Worm (Caenorhabditis elegans) whole organism, young adult: Measurements from ENCODE around the gene ZC477.2.

Experiments
- B0336.3 ChIP-seq: fragments of 200-800 bp; sonication (Bioruptor generic); IDR thresholded peaks from 2 replicates; pipeline ENCODE4 v1.3.6; 2022; ENCODE audit warnings: missing genetic modification characterization, missing compliant biosample characterization
- C17E4.6 ChIP-seq: fragments of 200-800 bp; sonication (Bioruptor generic); IDR thresholded peaks from 2 replicates; pipeline ENCODE4 v1.3.6; 2022; ENCODE audit warnings: missing genetic modification reagents, missing genetic modification characterization, missing compliant biosample characterization
- F49E8.2 ChIP-seq: sonication (generic microtip); optimal IDR thresholded peaks from 3 replicates; lab custom pipeline; 2017; ENCODE audit warnings: missing genetic modification characterization, mild to moderate bottlenecking, missing compliant biosample characterization, antibody characterized with exemption, moderate library complexity; ENCODE audit not compliant: insufficient read depth
- T07F8.4 ChIP-seq: sonication (generic microtip); optimal IDR thresholded peaks from 2 replicates; lab custom pipeline; 2016; ENCODE audit warnings: mild to moderate bottlenecking, missing genetic modification characterization, moderate library complexity, missing compliant biosample characterization
- Y67H2A.10 ChIP-seq: fragments of 200-800 bp; sonication (Bioruptor generic); conservative IDR thresholded peaks from 2 replicates; pipeline ENCODE4 v1.3.6; 2022; ENCODE audit warnings: missing genetic modification reagents, missing genetic modification characterization, missing compliant biosample characterization
- Y79H2A.3 ChIP-seq: fragments of 200-800 bp; sonication (Bioruptor generic); conservative IDR thresholded peaks from 2 replicates; pipeline ENCODE4 v1.3.6; 2022; ENCODE audit warnings: missing genetic modification reagents, missing genetic modification characterization, missing compliant biosample characterization
- akir-1 ChIP-seq: fragments of 200-800 bp; sonication (Bioruptor generic); optimal IDR thresholded peaks from 2 replicates; lab custom pipeline; 2018; ENCODE audit warnings: mild to moderate bottlenecking, missing genetic modification characterization, moderate library complexity, missing compliant biosample characterization
- ama-1 ChIP-seq, 3 experiments: fragments of 150-350 bp in 1 of 3; sonication (generic microtip) in 2 of 3; optimal IDR thresholded peaks; 2 replicates each; lab custom pipeline; 2014 to 2018; ENCODE audit warnings: missing biosample characterization in 2 of 3, missing genetic modification characterization in 2 of 3, missing genetic modification reagents in 2 of 3
- aptf-3 ChIP-seq: fragments of 200-800 bp; sonication (Bioruptor generic); IDR thresholded peaks from 2 replicates; pipeline ENCODE4 v1.3.6; 2022; ENCODE audit warnings: missing genetic modification characterization, missing compliant biosample characterization
- atf-7 ChIP-seq: sonication (generic microtip); optimal IDR thresholded peaks from 2 replicates; lab custom pipeline; 2017; ENCODE audit warnings: mild to moderate bottlenecking, missing genetic modification characterization, missing compliant biosample characterization
- attf-5 ChIP-seq: fragments of 200-800 bp; sonication (Bioruptor generic); optimal IDR thresholded peaks from 2 replicates; lab custom pipeline; 2018; ENCODE audit warnings: mild to moderate bottlenecking, missing genetic modification characterization, missing compliant biosample characterization
- attf-6 ChIP-seq: fragments of 200-800 bp; sonication (Bioruptor generic); IDR thresholded peaks from 2 replicates; pipeline ENCODE4 v1.3.6; 2022; ENCODE audit warnings: missing genetic modification reagents, missing genetic modification characterization, missing compliant biosample characterization
- bed-2 ChIP-seq: fragments of 200-800 bp; sonication (Bioruptor generic); IDR thresholded peaks from 2 replicates; pipeline ENCODE4 v1.3.6; 2022; ENCODE audit warnings: missing genetic modification reagents, missing genetic modification characterization, missing compliant biosample characterization
- ccch-3 ChIP-seq: fragments of 200-800 bp; sonication (Bioruptor generic); optimal IDR thresholded peaks from 2 replicates; lab custom pipeline; 2018; ENCODE audit warnings: mild to moderate bottlenecking, missing genetic modification characterization, missing compliant biosample characterization
- cebp-2 ChIP-seq: fragments of 200-800 bp; sonication (Bioruptor generic); IDR thresholded peaks from 2 replicates; pipeline ENCODE4 v1.3.6; 2022; ENCODE audit warnings: missing genetic modification characterization, missing compliant biosample characterization
- ceh-100 ChIP-seq: fragments of 200-800 bp; sonication (Bioruptor generic); IDR thresholded peaks from 2 replicates; pipeline ENCODE4 v1.3.6; 2022; ENCODE audit warnings: missing genetic modification reagents, missing genetic modification characterization, missing compliant biosample characterization
- ceh-58 ChIP-seq: fragments of 200-800 bp; sonication (Bioruptor generic); IDR thresholded peaks from 2 replicates; pipeline ENCODE4 v1.3.6; 2022; ENCODE audit warnings: missing genetic modification characterization, missing compliant biosample characterization
- ceh-79 ChIP-seq: sonication (generic microtip); optimal IDR thresholded peaks from 2 replicates; lab custom pipeline; 2017; ENCODE audit warnings: mild to moderate bottlenecking, missing genetic modification characterization, missing compliant biosample characterization
- ceh-91 ChIP-seq: fragments of 200-800 bp; sonication (Bioruptor generic); IDR thresholded peaks from 2 replicates; pipeline ENCODE4 v1.3.6; 2022; ENCODE audit warnings: missing genetic modification reagents, missing genetic modification characterization, missing compliant biosample characterization
- dox-1 ChIP-seq: fragments of 200-800 bp; sonication (Bioruptor generic); IDR thresholded peaks from 2 replicates; pipeline ENCODE4 v1.3.6; 2022; ENCODE audit warnings: missing genetic modification reagents, missing genetic modification characterization, missing compliant biosample characterization
- dpl-1 ChIP-seq: fragments of 150-350 bp; optimal IDR thresholded peaks from 2 replicates; lab custom pipeline; 2014; ENCODE audit warnings: missing biosample characterization, missing genetic modification reagents, missing genetic modification characterization
- egl-18 ChIP-seq: fragments of 200-800 bp; sonication (Bioruptor generic); IDR thresholded peaks from 2 replicates; pipeline ENCODE4 v1.3.6; 2022; ENCODE audit warnings: missing genetic modification reagents, missing genetic modification characterization, missing compliant biosample characterization
- egrh-3 ChIP-seq: fragments of 200-800 bp; sonication (Bioruptor generic); IDR thresholded peaks from 2 replicates; pipeline ENCODE4 v1.3.6; 2022; ENCODE audit warnings: missing genetic modification reagents, missing genetic modification characterization, missing compliant biosample characterization
- ekl-4 ChIP-seq: fragments of 200-800 bp; sonication (Bioruptor generic); IDR thresholded peaks from 2 replicates; pipeline ENCODE4 v1.3.6; 2022; ENCODE audit warnings: missing genetic modification reagents, missing genetic modification characterization, missing compliant biosample characterization
- him-1 ChIP-seq: sonication (generic microtip); optimal IDR thresholded peaks from 2 replicates; lab custom pipeline; 2016; ENCODE audit warnings: missing genotype, missing genetic modification reagents, missing genetic modification characterization, missing compliant biosample characterization
- hlh-26 ChIP-seq: fragments of 200-800 bp; sonication (Bioruptor generic); conservative IDR thresholded peaks from 2 replicates; pipeline ENCODE4 v1.3.6; 2022; ENCODE audit warnings: missing genetic modification reagents, missing genetic modification characterization, missing compliant biosample characterization
- hmg-1.2 ChIP-seq: fragments of 200-800 bp; sonication (Bioruptor generic); IDR thresholded peaks from 2 replicates; pipeline ENCODE4 v1.3.6; 2022; ENCODE audit warnings: missing genetic modification reagents, missing genetic modification characterization, missing compliant biosample characterization
- lag-1 ChIP-seq: fragments of 200-800 bp; sonication (Bioruptor generic); IDR thresholded peaks from 2 replicates; pipeline ENCODE4 v1.3.6; 2022; ENCODE audit warnings: missing genetic modification reagents, missing genetic modification characterization, missing compliant biosample characterization
- lin-26 ChIP-seq: fragments of 200-800 bp; sonication (Bioruptor generic); IDR thresholded peaks from 2 replicates; pipeline ENCODE4 v1.3.6; 2022; ENCODE audit warnings: missing genetic modification reagents, missing genetic modification characterization, missing compliant biosample characterization
- lin-54 ChIP-seq: fragments of 200-800 bp; sonication (Bioruptor generic); optimal IDR thresholded peaks from 2 replicates; lab custom pipeline; 2018; ENCODE audit warnings: mild to moderate bottlenecking, missing genetic modification characterization, missing compliant biosample characterization
- lsy-27 ChIP-seq: sonication (generic microtip); optimal IDR thresholded peaks from 2 replicates; lab custom pipeline; 2017; ENCODE audit warnings: missing genetic modification characterization, mild to moderate bottlenecking, missing compliant biosample characterization, antibody characterized with exemption, missing genotype, borderline replicate concordance; ENCODE audit not compliant: insufficient read depth
- madf-8 ChIP-seq: fragments of 200-800 bp; sonication (Bioruptor generic); conservative IDR thresholded peaks from 2 replicates; pipeline ENCODE4 v1.3.6; 2022; ENCODE audit warnings: missing genetic modification reagents, missing genetic modification characterization, missing compliant biosample characterization
- mxl-1 ChIP-seq: sonication (generic microtip); optimal IDR thresholded peaks from 2 replicates; lab custom pipeline; 2016; ENCODE audit warnings: missing genetic modification characterization, missing compliant biosample characterization
- nfya-1 ChIP-seq: sonication (generic microtip); optimal IDR thresholded peaks from 2 replicates; lab custom pipeline; 2017; ENCODE audit warnings: antibody characterized with exemption, missing compliant biosample characterization, missing genetic modification characterization, borderline replicate concordance; ENCODE audit not compliant: insufficient read depth
- nhr-120 ChIP-seq: fragments of 200-800 bp; sonication (Bioruptor generic); IDR thresholded peaks from 2 replicates; pipeline ENCODE4 v1.3.6; 2022; ENCODE audit warnings: missing genetic modification characterization, missing compliant biosample characterization
- nhr-179 ChIP-seq: sonication (generic microtip); optimal IDR thresholded peaks from 2 replicates; lab custom pipeline; 2016; ENCODE audit warnings: mild to moderate bottlenecking, missing genetic modification characterization, missing compliant biosample characterization
- nhr-27 ChIP-seq: fragments of 200-800 bp; sonication (Bioruptor generic); optimal IDR thresholded peaks from 2 replicates; lab custom pipeline; 2018; ENCODE audit warnings: mild to moderate bottlenecking, missing genetic modification characterization, moderate library complexity, missing compliant biosample characterization
- rpc-1 ChIP-seq, 2 experiments: fragments of 150-350 bp in 1 of 2; sonication (generic microtip) in 1 of 2; optimal IDR thresholded peaks; 2 replicates each; lab custom pipeline; 2014 to 2018; ENCODE audit warnings: missing biosample characterization in 1 of 2, missing genetic modification characterization in 1 of 2, missing genetic modification reagents in 1 of 2, missing genotype in 1 of 2
- sdz-38 ChIP-seq: sonication (generic microtip); optimal IDR thresholded peaks from 2 replicates; lab custom pipeline; 2016; ENCODE audit warnings: missing genotype, missing genetic modification characterization, missing compliant biosample characterization
- tbx-9 ChIP-seq: sonication (generic microtip); optimal IDR thresholded peaks from 2 replicates; lab custom pipeline; 2016; ENCODE audit warnings: borderline replicate concordance, missing genetic modification characterization, inconsistent platforms, missing compliant biosample characterization
- tlf-1 ChIP-seq: fragments of 200-800 bp; sonication (Bioruptor generic); optimal IDR thresholded peaks from 2 replicates; lab custom pipeline; 2018; ENCODE audit warnings: mild to moderate bottlenecking, missing genetic modification characterization, missing compliant biosample characterization
- unc-130 ChIP-seq: sonication (generic microtip); optimal IDR thresholded peaks from 2 replicates; lab custom pipeline; 2016; ENCODE audit warnings: missing genetic modification reagents, missing genetic modification characterization, missing compliant biosample characterization
- zim-3 ChIP-seq: sonication (generic microtip); optimal IDR thresholded peaks from 2 replicates; lab custom pipeline; 2017; ENCODE audit warnings: mild to moderate bottlenecking, missing genetic modification characterization, moderate library complexity, missing compliant biosample characterization
- ztf-6 ChIP-seq: fragments of 200-800 bp; sonication (Bioruptor generic); IDR thresholded peaks from 2 replicates; pipeline ENCODE4 v1.3.6; 2022; ENCODE audit warnings: missing genetic modification reagents, missing genetic modification characterization, missing compliant biosample characterization

ZC477.2 gene

DNA sequence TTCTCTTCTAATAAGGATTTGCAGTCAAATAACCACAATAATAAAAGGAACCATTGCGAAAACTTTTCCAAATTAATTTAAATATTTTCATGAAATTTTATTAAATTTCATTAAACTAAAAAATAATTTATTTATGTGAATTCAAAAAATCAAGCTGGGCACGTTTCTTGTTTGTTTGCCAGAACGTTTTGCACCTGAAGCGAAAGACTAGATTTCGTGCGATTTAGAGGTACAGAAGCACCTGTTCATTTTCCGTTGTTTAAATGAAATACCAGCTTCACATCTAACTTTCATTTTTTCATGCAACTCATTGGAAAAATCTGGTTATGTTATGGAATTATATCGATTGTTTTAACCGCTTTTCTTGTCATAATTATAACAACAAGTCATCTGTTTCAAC, 35.9 kb upstream of the ZC477.2 start, which contains the start of gene srg-48:
Gene srg-48 (plus strand): TSS at position 301 of the 400 bp plus-strand sequence.
- no peak for TF ChIP-seq nhr-120 (GFP tag; lab: Robert Waterston, UW)
- TF ChIP-seq egl-18 (GFP tag; lab: Robert Waterston, UW): no peak
- no peak for TF ChIP-seq mxl-1
- no peak for TF ChIP-seq attf-5 (GFP tag; lab: Kevin White, UChicago)
- no peak for TF ChIP-seq ceh-100 (GFP tag; lab: Robert Waterston, UW)
- no peak for TF ChIP-seq nfya-1
- no peak for TF ChIP-seq him-1
- TF ChIP-seq T07F8.4 (tag; lab: Kevin White, UChicago): no peak
- TF ChIP-seq akir-1 (GFP tag; lab: Kevin White, UChicago): no peak
- TF ChIP-seq Y67H2A.10 (GFP tag; lab: Robert Waterston, UW): no peak
- no peak for TF ChIP-seq Y79H2A.3 (GFP tag; lab: Robert Waterston, UW)
- no peak for TF ChIP-seq F49E8.2 (tag; lab: Kevin White, UChicago)
- TF ChIP-seq lin-54 (GFP tag; lab: Kevin White, UChicago): no peak
- no peak for TF ChIP-seq ztf-6 (GFP tag; lab: Robert Waterston, UW)
- no peak for TF ChIP-seq nhr-27 (tag; lab: Kevin White, UChicago)

DNA sequence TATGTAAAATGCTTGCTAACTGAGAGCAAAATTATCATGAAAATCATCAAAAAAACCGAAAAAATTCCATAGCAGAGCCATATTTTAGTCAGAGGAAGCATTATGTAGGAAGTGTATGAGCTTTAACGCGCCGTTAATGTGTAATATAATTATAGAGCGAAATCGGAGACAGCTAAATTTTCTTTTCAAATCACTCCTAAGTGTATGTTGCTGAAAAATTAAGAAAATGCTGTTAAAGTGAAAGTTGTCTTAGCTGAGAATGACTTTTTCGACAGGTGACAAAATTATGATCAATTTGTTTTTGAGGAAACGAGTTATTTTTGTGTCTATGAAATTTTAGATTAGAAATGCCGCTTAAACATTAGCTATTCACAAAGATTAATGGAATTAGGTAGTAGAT, 32.9 kb upstream of the ZC477.2 start, which contains the start of gene srg-50:
Gene srg-50 (minus strand): TSS at position 101 of the 400 bp plus-strand sequence.
- TF ChIP-seq ccch-3 (GFP tag; lab: Kevin White, UChicago) (no peak), ama-1 (optimal IDR thresholded peaks at IDR 0.05; lab: Kevin White, UChicago) (no peak), ama-1 (GFP tag; optimal IDR thresholded peaks at IDR 0.05; lab: Kevin White, UChicago) (no peak), C17E4.6 (GFP tag; lab: Robert Waterston, UW) (no peak), dpl-1 (GFP tag; lab: Kevin White, UChicago) (no peak), Y67H2A.10 (GFP tag; lab: Robert Waterston, UW) (no peak), nfya-1 (no peak), tlf-1 (GFP tag; lab: Kevin White, UChicago) (no peak), lag-1 (no peak), ekl-4 (GFP tag; lab: Robert Waterston, UW) (no peak), zim-3 (no peak), lsy-27 (tag; lab: Kevin White, UChicago) (no peak), hmg-1.2 (GFP tag; lab: Robert Waterston, UW) (no peak), ceh-58 (GFP tag; lab: Robert Waterston, UW) (no peak), madf-8 (GFP tag; lab: Robert Waterston, UW) (no peak), bed-2 (no peak), attf-5 (GFP tag; lab: Kevin White, UChicago) (no peak), ceh-79 (tag; lab: Kevin White, UChicago) (no peak), dox-1 (GFP tag; lab: Robert Waterston, UW) (no peak)

DNA sequence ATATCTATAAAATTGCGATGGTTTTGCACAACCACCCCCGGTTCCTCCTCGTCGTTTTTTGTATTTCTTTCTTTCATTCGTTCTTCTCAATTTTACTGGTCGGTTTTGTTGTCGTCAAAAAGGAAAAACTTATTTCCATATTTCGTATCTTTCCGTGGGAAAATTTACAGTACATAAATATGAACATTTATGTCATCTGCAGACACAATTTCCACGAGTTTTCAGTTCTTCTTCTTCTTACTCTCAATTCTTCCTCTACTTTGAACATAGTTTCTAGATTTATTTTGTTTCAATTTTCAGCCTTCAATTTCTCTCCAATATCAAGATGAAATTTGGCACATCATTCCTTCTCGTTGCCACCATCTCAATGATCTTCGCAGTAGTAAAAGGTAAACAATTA, 26.8 kb upstream of the ZC477.2 start, which contains the start of gene Y43B11AR.1:
Gene Y43B11AR.1 (plus strand): TSS at position 301 of the 400 bp plus-strand sequence.
- TF ChIP-seq nfya-1 (no peak), ceh-91 (no peak), nhr-179 (tag; lab: Kevin White, UChicago) (no peak), sdz-38 (tag; lab: Kevin White, UChicago) (no peak), lin-26 (GFP tag; lab: Robert Waterston, UW) (no peak), tlf-1 (GFP tag; lab: Kevin White, UChicago) (no peak), tbx-9 (tag; lab: Kevin White, UChicago) (no peak), him-1 (no peak), B0336.3 (GFP tag; lab: Robert Waterston, UW) (no peak), unc-130 (no peak), cebp-2 (GFP tag; lab: Robert Waterston, UW) (no peak), T07F8.4 (tag; lab: Kevin White, UChicago) (no peak), atf-7 (tag; lab: Kevin White, UChicago) (no peak), ama-1 (optimal IDR thresholded peaks at IDR 0.05; lab: Kevin White, UChicago) (no peak), ama-1 (GFP tag; optimal IDR thresholded peaks at IDR 0.05; lab: Kevin White, UChicago) (no peak), hlh-26 (GFP tag; lab: Robert Waterston, UW) (no peak), attf-6 (GFP tag; lab: Robert Waterston, UW) (no peak), aptf-3 (GFP tag; lab: Robert Waterston, UW) (no peak), C17E4.6 (GFP tag; lab: Robert Waterston, UW) (no peak), egrh-3 (GFP tag; lab: Robert Waterston, UW) (no peak), rpc-1 (optimal IDR thresholded peaks at IDR 0.05; lab: Kevin White, UChicago) (no peak), rpc-1 (tag; optimal IDR thresholded peaks at IDR 0.05; lab: Kevin White, UChicago) (no peak)
- TF ChIP-seq, all 124 proteins: peak for 0
